Fruit fly (Drosophila melanogaster) Kc167 (cell line): ENCODE results near the gene Arl1.

ENCODE experiments used
- Myc ChIP-seq: fragments of >200 bp; optimal IDR thresholded peaks from 2 replicates; lab custom pipeline; 2017; ENCODE audit warnings: missing external identifiers
- Sin3A ChIP-seq: fragments of >200 bp; optimal IDR thresholded peaks from 2 replicates; lab custom pipeline; 2018; ENCODE audit warnings: missing external identifiers
- insv ChIP-seq: fragments of >200 bp; optimal IDR thresholded peaks from 3 replicates; lab custom pipeline; 2018; ENCODE audit warnings: missing external identifiers

dm6 chr3L:15999358-16000005 is 16.5 kb downstream of the Arl1 start:
- TF ChIP-seq Myc (lab: Kevin White, UChicago), result no peak
- no peak for TF ChIP-seq insv
- no peak for TF ChIP-seq Sin3A (lab: Kevin White, UChicago)
